Worm (Caenorhabditis elegans): ENCODE results near the gene F17C11.6.
A peak's percentile ranks its signal among the peaks of the same experiment; 100 is the strongest.

The F17C11.6 gene

ce11 chrV:10951655-10952278, 3.2 kb upstream of the F17C11.6 start, which contains the start of gene F17C11.4 (continued):
- peak; percentile 89 for TF ChIP-seq nhr-25 (tag; optimal IDR thresholded peaks at IDR 0.05; ENCODE audit: borderline replicate concordance, insufficient read depth)
- TF ChIP-seq zfp-2 (tag; optimal IDR thresholded peaks at IDR 0.05), result no peak
- TF ChIP-seq ceh-20 (GFP tag; IDR thresholded peaks at IDR 0.05), result 0 out of 2 replicates have a peak, but pooled peaks have one; percentile 12
- peak; percentile 52 for TF ChIP-seq ceh-32 (tag; optimal IDR thresholded peaks at IDR 0.05; ENCODE audit: poor library complexity)
- peak; percentile 59 for TF ChIP-seq mxl-3 (GFP tag; optimal IDR thresholded peaks at IDR 0.05)
- TF ChIP-seq dmd-6 (GFP tag; IDR thresholded peaks at IDR 0.05), result peak; percentile 89
- TF ChIP-seq nhr-102 (tag; optimal IDR thresholded peaks at IDR 0.05), result peak; percentile 6
- peak; percentile 41 for TF ChIP-seq ctbp-1 (GFP tag; IDR thresholded peaks at IDR 0.05)
- TF ChIP-seq ama-1 (optimal IDR thresholded peaks at IDR 0.05), result peak; percentile 82
- peak; percentile 6 for TF ChIP-seq cey-2 (tag; optimal IDR thresholded peaks at IDR 0.05; ENCODE audit: borderline replicate concordance, insufficient read depth)
- peak; percentile 10 for TF ChIP-seq spr-1 (tag; optimal IDR thresholded peaks at IDR 0.05)
- TF ChIP-seq nhr-28 (tag; optimal IDR thresholded peaks at IDR 0.05), result peak; percentile 96
- peak; percentile 62; the same call in 1 of the 2 replicates for TF ChIP-seq php-3 (GFP tag; IDR thresholded peaks at IDR 0.05)
- TF ChIP-seq hlh-11 (tag; optimal IDR thresholded peaks at IDR 0.05), result peak; percentile 93

- TF ChIP-seq lin-39 (tag; optimal IDR thresholded peaks at IDR 0.05) (no peak), T20F7.1 (GFP tag; optimal IDR thresholded peaks at IDR 0.05) (peak; percentile 69), mes-2 (tag; optimal IDR thresholded peaks at IDR 0.05; ENCODE audit: poor library complexity, severe bottlenecking) (no peak), Y48G9A.11 (GFP tag; IDR thresholded peaks at IDR 0.05) (no peak), hmg-1.1 (GFP tag; IDR thresholded peaks at IDR 0.05) (peak; percentile 43; the same call in 1 of the 2 replicates), zfp-3 (GFP tag; conservative IDR thresholded peaks at IDR 0.05) (peak; percentile 95), lir-3 (tag; optimal IDR thresholded peaks at IDR 0.05) (no peak), nhr-28 (tag; optimal IDR thresholded peaks at IDR 0.05) (no peak), nhr-111 (GFP tag; optimal IDR thresholded peaks at IDR 0.05) (no peak), ceh-82 (tag; optimal IDR thresholded peaks at IDR 0.05) (no peak), ama-1 (optimal IDR thresholded peaks at IDR 0.05) (peak; percentile 72), hif-1 (tag; optimal IDR thresholded peaks at IDR 0.05) (peak in 1 of 2 experiments; percentile 6), daf-16 (GFP tag; optimal IDR thresholded peaks at IDR 0.05) (peak in 1 of 2 experiments; percentile 48), daf-16 (tag; optimal IDR thresholded peaks at IDR 0.05) (no peak), F49E8.2 (tag; optimal IDR thresholded peaks at IDR 0.05; ENCODE audit: borderline replicate concordance) (no peak), mxl-3 (GFP tag; optimal IDR thresholded peaks at IDR 0.05) (no peak), ceh-32 (tag; optimal IDR thresholded peaks at IDR 0.05; ENCODE audit: poor library complexity) (no peak), ces-1 (GFP tag; optimal IDR thresholded peaks at IDR 0.05) (no peak), Y105C5A.15 (GFP tag; IDR thresholded peaks at IDR 0.05) (no peak), lin-13 (GFP tag; optimal IDR thresholded peaks at IDR 0.05) (no peak), attf-4 (tag; optimal IDR thresholded peaks at IDR 0.05) (no peak), dpl-1 (GFP tag; optimal IDR thresholded peaks at IDR 0.05) (no peak), tra-1 (GFP tag; IDR thresholded peaks at IDR 0.05) (0 out of 2 replicates have a peak, but pooled peaks have one; percentile 8), nhr-42 (GFP tag; IDR thresholded peaks at IDR 0.05) (no peak), T26A8.4 (GFP tag; IDR thresholded peaks at IDR 0.05) (no peak; the same call in 1 of the 2 replicates), aha-1 (tag) (peak; percentile 29), R02D3.7 (tag; optimal IDR thresholded peaks at IDR 0.05) (no peak), nhr-6 (tag; optimal IDR thresholded peaks at IDR 0.05) (no peak), jun-1 (tag; optimal IDR thresholded peaks at IDR 0.05) (no peak), arid-1 (GFP tag; conservative IDR thresholded peaks at IDR 0.05) (no peak), daf-19 (GFP tag; conservative IDR thresholded peaks at IDR 0.05) (no peak), snpc-1.2 (GFP tag; IDR thresholded peaks at IDR 0.05) (no peak), lim-7 (GFP tag; IDR thresholded peaks at IDR 0.05) (no peak), mep-1 (tag; optimal IDR thresholded peaks at IDR 0.05) (peak; percentile 35), lin-29 (GFP tag; IDR thresholded peaks at IDR 0.05) (no peak), snpc-4 (tag; optimal IDR thresholded peaks at IDR 0.05) (no peak), lin-38 (GFP tag; IDR thresholded peaks at IDR 0.05) (no peak; the same call in 1 of the 2 replicates)
Measured at ce11 chrV:10953471-10954155, 1.3 kb upstream of the F17C11.6 start.

All from whole organism, L4 larva.